Fruit fly (Drosophila melanogaster) whole organism, adult: ENCODE data around the gene CG33941.
A peak's percentile ranks its signal among the peaks of the same experiment; 100 is the strongest.

Source experiments
- CG11617 ChIP-seq: fragments of 200-800 bp; sonication (Bioruptor generic); optimal IDR thresholded peaks from 2 replicates; lab custom pipeline; 2017; ENCODE audit warnings: mild to moderate bottlenecking, missing biosample characterization, missing genetic modification reagents, missing genetic modification characterization
- CG14711 ChIP-seq: fragments of 200-800 bp; sonication (Bioruptor generic); optimal IDR thresholded peaks from 2 replicates; lab custom pipeline; 2018; ENCODE audit warnings: missing biosample characterization, mild to moderate bottlenecking, missing genetic modification characterization, moderate library complexity
- CG33017 ChIP-seq: fragments of 200-800 bp; sonication (Bioruptor generic); optimal IDR thresholded peaks from 2 replicates; lab custom pipeline; 2018; ENCODE audit warnings: missing biosample characterization, mild to moderate bottlenecking, missing genetic modification characterization, moderate library complexity
- Clk ChIP-seq: fragments of 200-800 bp; sonication (Bioruptor generic); optimal IDR thresholded peaks from 2 replicates; lab custom pipeline; 2017; ENCODE audit warnings: missing biosample characterization, missing genetic modification characterization
- Crg-1 ChIP-seq: fragments of 200-800 bp; sonication (Bioruptor generic); optimal IDR thresholded peaks from 2 replicates; lab custom pipeline; 2016; ENCODE audit warnings: missing biosample characterization, missing genetic modification characterization
- Hr96 ChIP-seq: fragments of 200-800 bp; sonication (Bioruptor generic); optimal IDR thresholded peaks from 2 replicates; lab custom pipeline; 2016; ENCODE audit warnings: missing biosample characterization, missing genetic modification characterization
- kay ChIP-seq: fragments of 200-800 bp; sonication (Bioruptor generic); peaks from one replicate; lab custom pipeline; 2016; ENCODE audit warnings: missing biosample characterization, missing genetic modification characterization, borderline replicate concordance
- pad ChIP-seq: fragments of 200-800 bp; sonication (Bioruptor generic); optimal IDR thresholded peaks from 3 replicates; lab custom pipeline; 2017; ENCODE audit warnings: missing biosample characterization, missing genetic modification characterization, mild to moderate bottlenecking, moderate library complexity, missing genetic modification reagents
- tj ChIP-seq: fragments of 200-800 bp; sonication (Bioruptor generic); optimal IDR thresholded peaks from 3 replicates; lab custom pipeline; 2017; ENCODE audit warnings: missing biosample characterization, mild to moderate bottlenecking, missing genetic modification characterization, moderate library complexity
- toe ChIP-seq: fragments of 200-800 bp; sonication (Bioruptor generic); optimal IDR thresholded peaks from 2 replicates; lab custom pipeline; 2016; ENCODE audit warnings: missing biosample characterization, missing genetic modification characterization

dm6 chr4:490111-490510 lies 22.8 kb downstream of the CG33941 start:
- no peak for TF ChIP-seq Clk (GFP tag; lab: Kevin White, UChicago)
- peak; percentile 19 for TF ChIP-seq kay (GFP tag; lab: Kevin White, UChicago)
- TF ChIP-seq CG33017 (tag; lab: Kevin White, UChicago): no peak
- TF ChIP-seq CG11617 (GFP tag; lab: Kevin White, UChicago): no peak
- no peak for TF ChIP-seq Crg-1 (GFP tag; lab: Kevin White, UChicago)
- no peak for TF ChIP-seq tj
- no peak for TF ChIP-seq pad (GFP tag; lab: Kevin White, UChicago)
- no peak for TF ChIP-seq CG14711 (tag; lab: Kevin White, UChicago)
- no peak for TF ChIP-seq Hr96 (GFP tag; lab: Kevin White, UChicago)
- TF ChIP-seq toe: no peak
